Fruit fly (Drosophila melanogaster) S2 (cell line): ENCODE results near the gene Fum3.

ENCODE experiments used
- CG8478 ChIP-seq: fragments of >200 bp; optimal IDR thresholded peaks from 2 replicates; lab custom pipeline; 2018
- CTCF ChIP-seq, 2 experiments: fragments of >200 bp; optimal IDR thresholded peaks; 2 replicates each; lab custom pipeline; 2018

The Fum3 gene

DNA sequence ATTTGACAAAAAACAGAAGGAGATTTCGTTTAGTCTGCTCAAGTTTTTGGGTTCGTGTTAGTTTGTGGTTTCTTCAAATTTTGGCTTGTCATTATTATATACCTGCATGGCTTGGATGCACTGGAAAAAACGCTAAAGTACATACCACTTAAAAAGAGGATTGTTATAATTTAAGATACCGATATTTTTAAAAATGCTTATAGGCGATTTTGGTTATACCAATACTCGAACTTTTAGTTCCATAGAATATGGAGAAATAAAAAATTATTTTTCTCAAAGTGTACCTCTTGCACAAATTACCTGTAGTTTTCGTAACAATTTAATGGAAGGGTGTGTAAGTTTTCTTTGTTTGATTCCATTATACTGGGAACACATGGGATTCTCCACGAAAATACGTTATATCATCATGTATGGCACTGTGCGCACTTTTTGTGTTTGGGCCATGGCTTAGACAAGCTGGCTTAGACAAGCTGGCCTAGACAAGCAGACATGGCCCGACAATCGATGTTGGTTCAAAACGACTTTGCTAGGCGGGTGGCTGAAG is at the start of gene Fum3:
Fum3 (minus strand) TSS at position 494 of the 544 bp plus-strand sequence.
- TF ChIP-seq CG8478 (lab: Kevin White, UChicago) (no peak), CTCF (optimal IDR thresholded peaks at IDR 0.05; lab: Kevin White, UChicago) (no peak)

- TF ChIP-seq CG8478 (lab: Kevin White, UChicago) = no peak
- no peak for TF ChIP-seq CTCF (optimal IDR thresholded peaks at IDR 0.05; lab: Kevin White, UChicago)
Observed at dm6 chr3L:11513405-11513804, 47.7 kb upstream of the Fum3 start, which contains the start of gene CG7512. Gene CG7512 (plus strand): TSS chr3L:11513705.

DNA sequence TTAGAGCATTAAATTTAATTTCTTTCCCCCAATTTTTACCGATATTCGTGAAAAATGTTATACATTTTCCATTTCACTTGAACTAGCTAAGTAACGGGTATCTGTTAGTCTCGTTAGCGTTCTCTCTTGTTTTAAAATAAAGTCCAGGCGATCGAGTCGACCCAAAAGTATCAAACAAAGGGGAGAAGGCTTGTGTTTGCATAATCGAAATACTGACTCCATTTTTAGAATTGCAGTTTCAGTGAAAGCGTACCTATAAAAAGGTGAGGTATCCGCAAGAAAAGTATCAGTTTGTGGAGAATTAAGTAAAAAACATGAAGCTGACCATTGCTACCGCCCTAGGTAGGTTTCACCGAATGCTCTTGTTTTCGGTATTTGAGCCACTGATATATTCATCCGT is 46.3 kb upstream of the Fum3 start, which contains the start of gene Sgs3:
Sgs3 (plus strand) TSS at position 301 of the 400 bp plus-strand sequence.
- TF ChIP-seq CTCF (optimal IDR thresholded peaks at IDR 0.05; lab: Kevin White, UChicago) (no peak), CG8478 (lab: Kevin White, UChicago) (no peak)

DNA sequence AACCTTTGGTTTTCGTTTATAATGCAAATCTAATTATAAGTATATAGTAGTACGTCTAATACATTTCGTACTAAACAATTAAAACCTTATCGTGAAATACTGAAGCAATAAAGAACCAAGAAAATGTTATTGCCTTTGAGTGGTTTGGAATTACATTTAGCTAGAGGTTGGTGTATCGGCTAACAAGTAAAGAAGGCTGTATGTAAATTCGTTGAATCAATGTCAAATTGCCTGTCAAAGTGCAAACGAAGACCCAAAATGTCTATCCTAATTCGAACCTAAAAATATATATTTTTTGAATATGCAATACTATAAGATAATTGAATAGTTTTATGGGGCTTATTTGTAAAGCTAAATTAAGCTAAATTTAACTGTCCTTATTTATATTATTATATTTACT is 45.6 kb upstream of the Fum3 start:
- TF ChIP-seq CTCF (optimal IDR thresholded peaks at IDR 0.05; lab: Kevin White, UChicago) (peak; percentile 30 to 62), CG8478 (lab: Kevin White, UChicago) (no peak)

dm6 chr3L:11510489-11510888 is 44.8 kb upstream of the Fum3 start, which contains the start of gene CG33272:
Gene CG33272 (minus strand): TSS chr3L:11510589.
- no peak for TF ChIP-seq CG8478 (lab: Kevin White, UChicago)
- TF ChIP-seq CTCF (optimal IDR thresholded peaks at IDR 0.05; lab: Kevin White, UChicago) = no peak

dm6 chr3L:11509294-11509911 is 43.7 kb upstream of the Fum3 start, which contains the start of the genes Sgs8 and Sgs7:
Gene Sgs8 (minus strand): TSS chr3L:11509394.
Gene Sgs7 (plus strand): TSS chr3L:11509861.
- TF ChIP-seq CG8478 (lab: Kevin White, UChicago) (no peak), CTCF (optimal IDR thresholded peaks at IDR 0.05; lab: Kevin White, UChicago) (no peak)

- TF ChIP-seq CTCF (optimal IDR thresholded peaks at IDR 0.05; lab: Kevin White, UChicago) (no peak), CG8478 (lab: Kevin White, UChicago) (no peak)
Observed at dm6 chr3L:11508337-11508736, 42.7 kb upstream of the Fum3 start, which contains the start of gene CG33500. Gene CG33500 (plus strand): TSS chr3L:11508637.

dm6 chr3L:11493090-11493807 is 27.6 kb upstream of the Fum3 start:
- TF ChIP-seq CTCF (optimal IDR thresholded peaks at IDR 0.05; lab: Kevin White, UChicago) = no peak
- no peak for TF ChIP-seq CG8478 (lab: Kevin White, UChicago)

- TF ChIP-seq CTCF (optimal IDR thresholded peaks at IDR 0.05; lab: Kevin White, UChicago) = no peak
- no peak for TF ChIP-seq CG8478 (lab: Kevin White, UChicago)
Observed at dm6 chr3L:11492457-11492856, 26.8 kb upstream of the Fum3 start.

DNA sequence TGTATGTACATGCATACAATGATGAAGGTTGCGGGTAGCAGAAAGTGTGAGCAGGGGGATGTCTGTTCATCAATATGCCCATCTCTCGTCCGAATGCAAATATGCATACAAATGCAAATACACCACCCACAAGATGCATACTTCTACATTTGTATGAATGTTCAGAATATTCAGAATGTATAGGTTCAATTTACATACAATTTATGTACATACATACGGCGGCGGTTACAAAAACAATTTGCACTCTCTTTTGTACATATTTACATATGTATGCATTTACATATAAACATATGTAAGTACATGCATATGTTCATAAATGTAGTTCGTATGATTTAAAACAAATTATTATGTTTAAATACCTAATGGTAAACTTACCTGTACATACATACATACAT is 26.2 kb upstream of the Fum3 start:
- TF ChIP-seq CG8478 (lab: Kevin White, UChicago) = no peak
- TF ChIP-seq CTCF (optimal IDR thresholded peaks at IDR 0.05; lab: Kevin White, UChicago) = no peak

DNA sequence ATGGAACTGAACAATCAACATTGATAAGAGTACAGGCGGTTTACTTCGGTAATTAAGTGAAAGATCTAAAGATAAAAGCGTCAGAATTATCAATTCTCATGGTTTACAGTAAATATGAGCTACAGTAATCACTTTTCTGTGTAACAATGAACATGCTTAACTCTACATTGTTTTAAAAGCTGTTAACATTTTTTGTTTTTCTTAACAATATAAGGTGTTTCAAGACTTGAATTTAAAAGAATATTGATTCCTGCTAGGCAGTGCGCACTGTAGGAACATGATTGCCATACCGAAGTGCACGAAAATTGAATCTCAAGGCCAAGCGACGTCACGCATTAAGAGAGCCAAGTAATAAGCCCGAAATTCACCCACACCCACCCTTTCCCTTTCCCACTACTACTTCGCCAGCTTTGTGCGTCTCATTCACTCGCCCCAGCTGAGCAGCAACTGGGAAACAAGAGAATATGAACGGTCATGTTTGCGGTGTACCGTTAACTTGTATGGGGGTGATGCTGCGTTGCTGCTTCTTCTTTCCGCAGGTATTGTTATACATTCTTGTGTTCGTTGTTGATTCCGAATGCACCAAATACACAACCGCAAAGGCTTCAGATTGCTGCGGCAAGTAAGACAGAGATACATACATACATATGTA is 25.7 kb upstream of the Fum3 start:
- no peak for TF ChIP-seq CG8478 (lab: Kevin White, UChicago)
- TF ChIP-seq CTCF (optimal IDR thresholded peaks at IDR 0.05; lab: Kevin White, UChicago) = no peak

DNA sequence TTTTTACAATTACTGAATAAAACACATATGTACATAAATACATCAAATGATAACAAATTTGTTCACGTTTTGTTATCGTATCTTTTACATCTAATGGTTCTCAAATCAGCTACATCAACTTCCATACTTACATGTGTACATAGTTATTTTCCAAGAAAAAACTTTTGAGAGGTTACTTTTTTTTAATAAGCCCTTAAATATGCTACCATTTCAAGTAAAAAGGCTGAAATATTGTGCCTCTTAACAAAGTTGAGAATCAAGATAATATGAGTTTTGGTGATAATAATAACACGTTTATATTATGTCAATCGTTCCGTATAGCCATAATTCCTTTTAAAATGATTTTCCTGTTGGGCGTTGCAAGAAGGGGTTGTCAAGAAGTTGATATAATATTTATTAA is 24.9 kb upstream of the Fum3 start:
- TF ChIP-seq CG8478 (lab: Kevin White, UChicago) (no peak), CTCF (optimal IDR thresholded peaks at IDR 0.05; lab: Kevin White, UChicago) (no peak)

dm6 chr3L:11489489-11489888 is 23.8 kb upstream of the Fum3 start:
- no peak for TF ChIP-seq CG8478 (lab: Kevin White, UChicago)
- no peak for TF ChIP-seq CTCF (optimal IDR thresholded peaks at IDR 0.05; lab: Kevin White, UChicago)

dm6 chr3L:11488264-11488663 is 22.6 kb upstream of the Fum3 start:
- TF ChIP-seq CTCF (optimal IDR thresholded peaks at IDR 0.05; lab: Kevin White, UChicago) (no peak), CG8478 (lab: Kevin White, UChicago) (no peak)
